Worm (Caenorhabditis elegans) whole organism, L2 larva: ENCODE results near the gene F53C11.9.

ENCODE experiments used
- C34F6.9 ChIP-seq: fragments of 150-350 bp; optimal IDR thresholded peaks from 2 replicates; lab custom pipeline; 2014; ENCODE audit warnings: missing biosample characterization, missing genetic modification characterization
- F13H6.1 ChIP-seq: sonication (generic microtip); optimal IDR thresholded peaks from 2 replicates; lab custom pipeline; 2016; ENCODE audit warnings: missing genetic modification characterization, missing compliant biosample characterization
- R02D3.7 ChIP-seq: fragments of 150-350 bp; optimal IDR thresholded peaks from 2 replicates; lab custom pipeline; 2014; ENCODE audit warnings: missing biosample characterization, missing genetic modification characterization
- Y55F3AM.14 ChIP-seq: fragments of 200-800 bp; sonication (Bioruptor generic); optimal IDR thresholded peaks from 2 replicates; lab custom pipeline; 2018; ENCODE audit warnings: mild to moderate bottlenecking, missing genetic modification characterization, missing compliant biosample characterization
- ZK546.5 ChIP-seq: sonication (generic microtip); optimal IDR thresholded peaks from 2 replicates; lab custom pipeline; 2017; ENCODE audit warnings: missing biosample characterization, missing genetic modification characterization
- alr-1 ChIP-seq: fragments of 150-350 bp; optimal IDR thresholded peaks from 2 replicates; lab custom pipeline; 2014; ENCODE audit warnings: missing biosample characterization, missing genetic modification characterization
- aly-2 ChIP-seq: fragments of 150-350 bp; optimal IDR thresholded peaks from 2 replicates; lab custom pipeline; 2014; ENCODE audit warnings: missing biosample characterization, missing genetic modification characterization
- ama-1 ChIP-seq: fragments of 150-350 bp; optimal IDR thresholded peaks from 2 replicates; lab custom pipeline; 2018; ENCODE audit warnings: inconsistent platforms
- blmp-1 ChIP-seq: sonication (generic microtip); optimal IDR thresholded peaks from 2 replicates; lab custom pipeline; 2017; ENCODE audit warnings: missing genetic modification characterization, mild to moderate bottlenecking, missing compliant biosample characterization, antibody characterized with exemption, moderate library complexity; ENCODE audit not compliant: insufficient read depth
- ceh-16 ChIP-seq: fragments of 150-350 bp; optimal IDR thresholded peaks from 2 replicates; lab custom pipeline; 2014; ENCODE audit warnings: missing biosample characterization, missing genetic modification characterization
- crh-2 ChIP-seq: sonication (generic microtip); optimal IDR thresholded peaks from 2 replicates; lab custom pipeline; 2017; ENCODE audit warnings: missing biosample characterization, missing genetic modification characterization
- egl-27 ChIP-seq: sonication (generic microtip); optimal IDR thresholded peaks from 3 replicates; lab custom pipeline; 2017; ENCODE audit warnings: missing biosample characterization, missing genetic modification reagents, missing genetic modification characterization
- elt-1 ChIP-seq: fragments of 150-350 bp; optimal IDR thresholded peaks from 2 replicates; lab custom pipeline; 2014; ENCODE audit warnings: missing biosample characterization, missing genetic modification characterization
- elt-3 ChIP-seq: sonication (generic microtip); optimal IDR thresholded peaks from 2 replicates; lab custom pipeline; 2017; ENCODE audit warnings: missing biosample characterization, missing genetic modification characterization
- fos-1 ChIP-seq: fragments of 150-350 bp; optimal IDR thresholded peaks from 2 replicates; lab custom pipeline; 2014; ENCODE audit warnings: missing biosample characterization, missing genetic modification characterization
- lin-13 ChIP-seq: fragments of 150-350 bp; optimal IDR thresholded peaks from 2 replicates; lab custom pipeline; 2014; ENCODE audit warnings: missing biosample characterization, missing genetic modification reagents, missing genetic modification characterization
- lin-39 ChIP-seq: fragments of 150-350 bp; optimal IDR thresholded peaks from 2 replicates; lab custom pipeline; 2014; ENCODE audit warnings: missing biosample characterization, missing genetic modification reagents, missing genetic modification characterization
- lsy-2 ChIP-seq, 2 experiments: fragments of 150-350 bp in 1 of 2; sonication (generic microtip) in 1 of 2; optimal IDR thresholded peaks; 2 replicates each; lab custom pipeline; 2014 to 2017; ENCODE audit warnings: missing biosample characterization in 2 of 2, missing genetic modification characterization in 2 of 2
- mbf-1 ChIP-seq: sonication (generic microtip); optimal IDR thresholded peaks from 2 replicates; lab custom pipeline; 2017; ENCODE audit warnings: missing biosample characterization, missing genetic modification characterization
- mdl-1 ChIP-seq, 2 experiments: fragments of 150-350 bp in 1 of 2; sonication (generic microtip) in 1 of 2; optimal IDR thresholded peaks; 2 replicates each; lab custom pipeline; 2017; ENCODE audit warnings: missing biosample characterization in 2 of 2, missing genetic modification characterization in 2 of 2
- nhr-10 ChIP-seq: sonication (generic microtip); optimal IDR thresholded peaks from 2 replicates; lab custom pipeline; 2017; ENCODE audit warnings: missing biosample characterization, missing genetic modification characterization
- nhr-11 ChIP-seq: fragments of 150-350 bp; optimal IDR thresholded peaks from 2 replicates; lab custom pipeline; 2014; ENCODE audit warnings: missing biosample characterization, missing genetic modification characterization
- nhr-12 ChIP-seq: fragments of 150-350 bp; optimal IDR thresholded peaks from 2 replicates; lab custom pipeline; 2014; ENCODE audit warnings: missing biosample characterization, missing genetic modification characterization
- nhr-23 ChIP-seq: fragments of 150-350 bp; optimal IDR thresholded peaks from 2 replicates; lab custom pipeline; 2014; ENCODE audit warnings: missing biosample characterization, missing genetic modification reagents, missing genetic modification characterization
- nhr-237 ChIP-seq: fragments of 150-350 bp; optimal IDR thresholded peaks from 2 replicates; lab custom pipeline; 2014; ENCODE audit warnings: missing biosample characterization, missing genetic modification characterization
- nhr-25 ChIP-seq: fragments of 150-350 bp; sonication (generic microtip); optimal IDR thresholded peaks from 3 replicates; lab custom pipeline; 2014; ENCODE audit warnings: missing biosample characterization, missing genetic modification characterization
- nhr-6 ChIP-seq: fragments of 150-350 bp; optimal IDR thresholded peaks from 2 replicates; lab custom pipeline; 2014; ENCODE audit warnings: missing biosample characterization, missing genetic modification characterization
- nhr-77 ChIP-seq: fragments of 150-350 bp; optimal IDR thresholded peaks from 2 replicates; lab custom pipeline; 2014; ENCODE audit warnings: missing biosample characterization, missing genetic modification characterization
- peb-1 ChIP-seq: fragments of 150-350 bp; optimal IDR thresholded peaks from 2 replicates; lab custom pipeline; 2014; ENCODE audit warnings: missing biosample characterization, missing genetic modification characterization
- skn-1 ChIP-seq: sonication (generic microtip); optimal IDR thresholded peaks from 2 replicates; lab custom pipeline; 2017; ENCODE audit warnings: missing biosample characterization, missing genetic modification characterization
- sma-3 ChIP-seq: sonication (generic microtip); optimal IDR thresholded peaks from 2 replicates; lab custom pipeline; 2016; ENCODE audit warnings: missing genetic modification reagents, missing genetic modification characterization, missing compliant biosample characterization
- sma-9 ChIP-seq, 2 experiments: fragments of 150-350 bp in 1 of 2; sonication (generic microtip) in 1 of 2; optimal IDR thresholded peaks; 2 replicates each; lab custom pipeline; 2014 to 2016; ENCODE audit warnings: missing genetic modification characterization in 2 of 2, mild to moderate bottlenecking in 1 of 2, missing biosample characterization in 1 of 2, missing compliant biosample characterization in 1 of 2, missing genetic modification reagents in 1 of 2, moderate library complexity in 1 of 2
- snpc-4 ChIP-seq: fragments of 150-350 bp; optimal IDR thresholded peaks from 2 replicates; lab custom pipeline; 2014; ENCODE audit warnings: missing biosample characterization, missing genetic modification characterization
- unc-62 ChIP-seq: fragments of 150-350 bp; optimal IDR thresholded peaks from 2 replicates; lab custom pipeline; 2014; ENCODE audit warnings: missing biosample characterization, missing genetic modification reagents, missing genetic modification characterization
- ztf-1 ChIP-seq: fragments of 200-800 bp; sonication (Bioruptor generic); conservative IDR thresholded peaks from 2 replicates; pipeline ENCODE4 v1.3.6; 2022; ENCODE audit warnings: missing genetic modification characterization, missing compliant biosample characterization
- ztf-11 ChIP-seq: sonication (generic microtip); optimal IDR thresholded peaks from 2 replicates; lab custom pipeline; 2017; ENCODE audit warnings: missing biosample characterization, missing genetic modification characterization
- ztf-4 ChIP-seq: fragments of 150-350 bp; optimal IDR thresholded peaks from 2 replicates; lab custom pipeline; 2014; ENCODE audit warnings: missing biosample characterization, missing genetic modification characterization

Gene F53C11.9

ce11 chrV:13748658-13749057 lies 29.2 kb upstream of the F53C11.9 start, which contains the start of gene F35E12.10:
Gene F35E12.10, minus strand, starts transcription at chrV:13748758.
- TF ChIP-seq snpc-4 (tag; lab: Kevin White, UChicago): no peak
- no peak for TF ChIP-seq lsy-2 (tag; optimal IDR thresholded peaks at IDR 0.05; lab: Kevin White, UChicago)
- no peak for TF ChIP-seq unc-62 (GFP tag; lab: Kevin White, UChicago)
- no peak for TF ChIP-seq nhr-6 (tag; lab: Kevin White, UChicago)
- TF ChIP-seq ceh-16 (tag; lab: Kevin White, UChicago): no peak
- no peak for TF ChIP-seq mbf-1 (tag; lab: Kevin White, UChicago)
- no peak for TF ChIP-seq nhr-237 (tag; lab: Kevin White, UChicago)
- no peak for TF ChIP-seq elt-1

ce11 chrV:13751811-13752210 lies 26.0 kb upstream of the F53C11.9 start, which contains the start of gene cld-9:
Gene cld-9, minus strand, starts transcription at chrV:13751891.
- TF ChIP-seq ztf-11 (tag; lab: Kevin White, UChicago) (no peak), fos-1 (tag; lab: Kevin White, UChicago) (peak; percentile 63), alr-1 (tag; lab: Kevin White, UChicago) (no peak), sma-9 (GFP tag; optimal IDR thresholded peaks at IDR 0.05; lab: Kevin White, UChicago) (peak; percentile 37), sma-9 (tag; optimal IDR thresholded peaks at IDR 0.05; lab: Kevin White, UChicago) (no peak)

- TF ChIP-seq lsy-2 (tag; optimal IDR thresholded peaks at IDR 0.05; lab: Kevin White, UChicago): no peak
- TF ChIP-seq skn-1 (tag; lab: Kevin White, UChicago): no peak
- TF ChIP-seq sma-3 (GFP tag; lab: Kevin White, UChicago): no peak
- no peak for TF ChIP-seq R02D3.7 (tag; lab: Kevin White, UChicago)
- no peak for TF ChIP-seq ceh-16 (tag; lab: Kevin White, UChicago)
- no peak for TF ChIP-seq nhr-237 (tag; lab: Kevin White, UChicago)
- no peak for TF ChIP-seq F13H6.1 (tag; lab: Kevin White, UChicago)
- no peak for TF ChIP-seq elt-3 (tag; lab: Kevin White, UChicago)
- no peak for TF ChIP-seq Y55F3AM.14
- no peak for TF ChIP-seq alr-1 (tag; lab: Kevin White, UChicago)
- TF ChIP-seq nhr-77 (tag; lab: Kevin White, UChicago): no peak
- TF ChIP-seq nhr-23: no peak
- no peak for TF ChIP-seq lin-13 (GFP tag; lab: Kevin White, UChicago)
Measured at ce11 chrV:13753481-13753880, 24.3 kb upstream of the F53C11.9 start, which contains the start of gene F20G2.1. Gene F20G2.1, minus strand, starts transcription at chrV:13753581.

ce11 chrV:13756359-13757091 lies 21.3 kb upstream of the F53C11.9 start, which contains the start of gene F20G2.2:
Gene F20G2.2, minus strand, starts transcription at chrV:13756409.
- peak; percentile 11 for TF ChIP-seq nhr-25 (tag; lab: Kevin White, UChicago)
- no peak for TF ChIP-seq alr-1 (tag; lab: Kevin White, UChicago)
- TF ChIP-seq skn-1 (tag; lab: Kevin White, UChicago): peak; percentile 54
- TF ChIP-seq sma-9 (GFP tag; optimal IDR thresholded peaks at IDR 0.05; lab: Kevin White, UChicago): peak; percentile 13
- TF ChIP-seq sma-9 (tag; optimal IDR thresholded peaks at IDR 0.05; lab: Kevin White, UChicago): no peak
- TF ChIP-seq F13H6.1 (tag; lab: Kevin White, UChicago): peak; percentile 12
- TF ChIP-seq fos-1 (tag; lab: Kevin White, UChicago): peak; percentile 32
- no peak for TF ChIP-seq ztf-1 (GFP tag; lab: Robert Waterston, UW)
- TF ChIP-seq C34F6.9 (tag; lab: Kevin White, UChicago): peak; percentile 30

ce11 chrV:13757349-13757748 lies 20.5 kb upstream of the F53C11.9 start:
- no peak for TF ChIP-seq sma-3 (GFP tag; lab: Kevin White, UChicago)
- no peak for TF ChIP-seq nhr-10 (tag; lab: Kevin White, UChicago)
- TF ChIP-seq ama-1: no peak
- peak in 1 of 2 experiments; percentile 60 for TF ChIP-seq lsy-2 (tag; optimal IDR thresholded peaks at IDR 0.05; lab: Kevin White, UChicago)
- TF ChIP-seq snpc-4 (tag; lab: Kevin White, UChicago): peak; percentile 1
- no peak for TF ChIP-seq nhr-11
- TF ChIP-seq R02D3.7 (tag; lab: Kevin White, UChicago): no peak
- TF ChIP-seq mbf-1 (tag; lab: Kevin White, UChicago): no peak
- no peak for TF ChIP-seq nhr-77 (tag; lab: Kevin White, UChicago)
- TF ChIP-seq blmp-1 (tag; lab: Kevin White, UChicago): no peak
- no peak for TF ChIP-seq lin-39 (tag; lab: Kevin White, UChicago)
- TF ChIP-seq sma-9 (GFP tag; optimal IDR thresholded peaks at IDR 0.05; lab: Kevin White, UChicago): peak; percentile 4
- TF ChIP-seq sma-9 (tag; optimal IDR thresholded peaks at IDR 0.05; lab: Kevin White, UChicago): no peak
- no peak for TF ChIP-seq nhr-12 (tag; lab: Kevin White, UChicago)
- TF ChIP-seq fos-1 (tag; lab: Kevin White, UChicago): peak; percentile 39
- no peak for TF ChIP-seq egl-27 (tag; lab: Kevin White, UChicago)
- no peak for TF ChIP-seq Y55F3AM.14
- TF ChIP-seq aly-2: no peak
- TF ChIP-seq peb-1: no peak
- TF ChIP-seq ztf-11 (tag; lab: Kevin White, UChicago): no peak
- TF ChIP-seq mdl-1 (tag; optimal IDR thresholded peaks at IDR 0.05; lab: Kevin White, UChicago): no peak
- no peak for TF ChIP-seq nhr-25 (tag; lab: Kevin White, UChicago)
- TF ChIP-seq alr-1 (tag; lab: Kevin White, UChicago): no peak
- TF ChIP-seq crh-2 (tag; lab: Kevin White, UChicago): peak; percentile 3
- no peak for TF ChIP-seq elt-3 (tag; lab: Kevin White, UChicago)
- no peak for TF ChIP-seq nhr-23
- TF ChIP-seq ceh-16 (tag; lab: Kevin White, UChicago): no peak
- no peak for TF ChIP-seq ztf-4 (tag; lab: Kevin White, UChicago)
- no peak for TF ChIP-seq F13H6.1 (tag; lab: Kevin White, UChicago)
- peak; percentile 76 for TF ChIP-seq C34F6.9 (tag; lab: Kevin White, UChicago)
- no peak for TF ChIP-seq elt-1
- no peak for TF ChIP-seq nhr-237 (tag; lab: Kevin White, UChicago)
- TF ChIP-seq ZK546.5 (tag; lab: Kevin White, UChicago): no peak
